Worm (Caenorhabditis elegans) whole organism, L3 larva: ENCODE measurements around the gene ced-9.

ENCODE experiments used
- ama-1 ChIP-seq: fragments of 150-350 bp; optimal IDR thresholded peaks from 2 replicates; lab custom pipeline; 2018
- nfya-1 ChIP-seq: sonication (generic microtip); optimal IDR thresholded peaks from 2 replicates; lab custom pipeline; 2017; ENCODE audit warnings: missing genetic modification characterization, mild to moderate bottlenecking, missing compliant biosample characterization, antibody characterized with exemption, moderate library complexity; ENCODE audit not compliant: insufficient read depth
- nhr-237 ChIP-seq: fragments of 150-350 bp; optimal IDR thresholded peaks from 2 replicates; lab custom pipeline; 2014; ENCODE audit warnings: missing biosample characterization, missing genetic modification characterization
- nhr-25 ChIP-seq: sonication (generic microtip); optimal IDR thresholded peaks from 2 replicates; lab custom pipeline; 2017; ENCODE audit warnings: missing biosample characterization, missing genetic modification characterization
- unc-62 ChIP-seq: fragments of 150-350 bp; sonication (generic microtip); optimal IDR thresholded peaks from 4 replicates; lab custom pipeline; 2014; ENCODE audit warnings: missing biosample characterization, missing genetic modification reagents, missing genetic modification characterization
- ztf-11 ChIP-seq: fragments of 150-350 bp; optimal IDR thresholded peaks from 2 replicates; lab custom pipeline; 2014; ENCODE audit warnings: missing biosample characterization, missing genetic modification characterization
- ztf-4 ChIP-seq: fragments of 150-350 bp; optimal IDR thresholded peaks from 2 replicates; lab custom pipeline; 2014; ENCODE audit warnings: missing biosample characterization, missing genetic modification characterization

- TF ChIP-seq ztf-4 (no peak), nhr-237 (tag; lab: Kevin White, UChicago) (no peak), nhr-25 (no peak), ztf-11 (tag; lab: Kevin White, UChicago) (no peak), unc-62 (GFP tag; lab: Kevin White, UChicago) (no peak), ama-1 (lab: Kevin White, UChicago) (no peak), nfya-1 (no peak)
Measured at ce11 chrIII:10353423-10353822, 18.5 kb downstream of the ced-9 start.
